Worm (Caenorhabditis elegans): ENCODE measurements around the gene F21G4.1.

- TF ChIP-seq aly-2 (tag; optimal IDR thresholded peaks at IDR 0.05) (no peak), mab-5 (tag; optimal IDR thresholded peaks at IDR 0.05) (no peak), nhr-237 (tag; optimal IDR thresholded peaks at IDR 0.05) (no peak), nhr-11 (tag; optimal IDR thresholded peaks at IDR 0.05) (no peak), lin-11 (tag; optimal IDR thresholded peaks at IDR 0.05) (no peak)
Measured at ce11 chrX:9883837-9884324, 8.2 kb downstream of the F21G4.1 start, which contains the start of gene mrp-4.
